Worm (Caenorhabditis elegans) whole organism, L2 larva: ENCODE results near the gene C15H11.13.

ENCODE experiments used
- R02D3.7 ChIP-seq: fragments of 150-350 bp; optimal IDR thresholded peaks from 2 replicates; lab custom pipeline; 2014; ENCODE audit warnings: missing biosample characterization, missing genetic modification characterization
- elt-1 ChIP-seq: fragments of 150-350 bp; optimal IDR thresholded peaks from 2 replicates; lab custom pipeline; 2014; ENCODE audit warnings: missing biosample characterization, missing genetic modification characterization

ce11 chrV:14421325-14421724, 26.5 kb downstream of the C15H11.13 start, which contains the start of gene dhs-22:
- TF ChIP-seq elt-1 (tag; lab: Kevin White, UChicago) (no peak), R02D3.7 (tag; lab: Kevin White, UChicago) (no peak)
